Worm (Caenorhabditis elegans) whole organism, L1 larva: ENCODE measurements around the gene srt-28.

Experiments
- F16B12.6 ChIP-seq: fragments of 150-350 bp; optimal IDR thresholded peaks from 2 replicates; lab custom pipeline; 2014; ENCODE audit warnings: missing biosample characterization, missing genetic modification characterization
- Y116A8C.19 ChIP-seq: sonication (generic microtip); optimal IDR thresholded peaks from 2 replicates; lab custom pipeline; 2016; ENCODE audit warnings: missing compliant biosample characterization, missing genetic modification characterization, borderline replicate concordance
- aly-2 ChIP-seq: fragments of 150-350 bp; optimal IDR thresholded peaks from 2 replicates; lab custom pipeline; 2014; ENCODE audit warnings: missing biosample characterization, missing genetic modification characterization
- ama-1 ChIP-seq: fragments of 150-350 bp; optimal IDR thresholded peaks from 2 replicates; lab custom pipeline; 2014
- ceh-63 ChIP-seq: fragments of 200-800 bp; sonication (Bioruptor generic); optimal IDR thresholded peaks from 2 replicates; lab custom pipeline; 2018; ENCODE audit warnings: mild to moderate bottlenecking, missing genetic modification characterization, missing compliant biosample characterization
- ceh-8 ChIP-seq: fragments of 200-800 bp; sonication (Bioruptor generic); optimal IDR thresholded peaks from 2 replicates; lab custom pipeline; 2018; ENCODE audit warnings: mild to moderate bottlenecking, missing genetic modification characterization, moderate library complexity, missing compliant biosample characterization
- ceh-88 ChIP-seq: fragments of 200-800 bp; sonication (Bioruptor generic); IDR thresholded peaks from 2 replicates; pipeline ENCODE4 v1.3.6; 2022; ENCODE audit warnings: missing genetic modification characterization, missing compliant biosample characterization
- ceh-90 ChIP-seq: sonication (generic microtip); optimal IDR thresholded peaks from 2 replicates; lab custom pipeline; 2016; ENCODE audit warnings: missing genetic modification characterization, missing compliant biosample characterization
- dpl-1 ChIP-seq, 3 experiments: fragments of 150-350 bp in 2 of 3; sonication (generic microtip) in 1 of 3; optimal IDR thresholded peaks; 2 replicates each; lab custom pipeline; 2014 to 2017; ENCODE audit warnings: missing biosample characterization in 3 of 3, missing genetic modification characterization in 3 of 3, missing genetic modification reagents in 3 of 3
- dsc-1 ChIP-seq: sonication (generic microtip); optimal IDR thresholded peaks from 2 replicates; lab custom pipeline; 2016; ENCODE audit warnings: mild to moderate bottlenecking, missing genetic modification characterization, missing compliant biosample characterization
- elt-3 ChIP-seq, 6 experiments: fragments of 150-350 bp in 1 of 6; sonication (generic microtip); optimal IDR thresholded peaks; 2 replicates each; lab custom pipeline; 2017 to 2018; ENCODE audit warnings: missing biosample characterization in 6 of 6, missing genetic modification characterization in 6 of 6, inconsistent platforms in 1 of 6
- fkh-10 ChIP-seq: sonication (generic microtip); optimal IDR thresholded peaks from 2 replicates; lab custom pipeline; 2017; ENCODE audit warnings: missing biosample characterization, missing genetic modification reagents, missing genetic modification characterization
- fkh-4 ChIP-seq: sonication (generic microtip); optimal IDR thresholded peaks from 2 replicates; lab custom pipeline; 2016; ENCODE audit warnings: missing compliant biosample characterization, missing genetic modification characterization, borderline replicate concordance
- fkh-8 ChIP-seq: sonication (generic microtip); optimal IDR thresholded peaks from 2 replicates; lab custom pipeline; 2016; ENCODE audit warnings: mild to moderate bottlenecking, missing genetic modification characterization, missing compliant biosample characterization
- fos-1 ChIP-seq: fragments of 150-350 bp; optimal IDR thresholded peaks from 2 replicates; lab custom pipeline; 2014; ENCODE audit warnings: missing biosample characterization, missing genetic modification characterization
- hlh-4 ChIP-seq: sonication (generic microtip); optimal IDR thresholded peaks from 2 replicates; lab custom pipeline; 2016; ENCODE audit warnings: mild to moderate bottlenecking, missing genetic modification characterization, missing compliant biosample characterization
- lin-35 ChIP-seq, 2 experiments: fragments of 150-350 bp; optimal IDR thresholded peaks; 2 replicates each; lab custom pipeline; 2014; ENCODE audit warnings: missing biosample characterization in 2 of 2, missing genetic modification characterization in 2 of 2, missing genetic modification reagents in 2 of 2
- lin-39 ChIP-seq: fragments of 150-350 bp; optimal IDR thresholded peaks from 2 replicates; lab custom pipeline; 2014; ENCODE audit warnings: missing biosample characterization, missing genetic modification reagents, missing genetic modification characterization
- mdl-1 ChIP-seq, 2 experiments: fragments of 150-350 bp; optimal IDR thresholded peaks; 2 replicates each; lab custom pipeline; 2014 to 2017; ENCODE audit warnings: missing biosample characterization in 2 of 2, missing genetic modification characterization in 2 of 2, inconsistent platforms in 1 of 2
- nhr-20 ChIP-seq: sonication (generic microtip); optimal IDR thresholded peaks from 2 replicates; lab custom pipeline; 2016; ENCODE audit warnings: mild to moderate bottlenecking, missing genetic modification characterization, missing compliant biosample characterization
- nhr-28 ChIP-seq: fragments of 150-350 bp; optimal IDR thresholded peaks from 2 replicates; lab custom pipeline; 2014; ENCODE audit warnings: missing biosample characterization, missing genetic modification characterization
- nhr-71 ChIP-seq: sonication (generic microtip); optimal IDR thresholded peaks from 2 replicates; lab custom pipeline; 2016; ENCODE audit warnings: mild to moderate bottlenecking, missing genetic modification characterization, moderate library complexity, missing compliant biosample characterization
- nhr-77 ChIP-seq: fragments of 150-350 bp; optimal IDR thresholded peaks from 2 replicates; lab custom pipeline; 2014; ENCODE audit warnings: missing biosample characterization, missing genetic modification characterization
- nhr-90 ChIP-seq: sonication (generic microtip); optimal IDR thresholded peaks from 2 replicates; lab custom pipeline; 2016; ENCODE audit warnings: mild to moderate bottlenecking, missing genetic modification characterization, missing compliant biosample characterization; ENCODE audit not compliant: poor library complexity
- pag-3 ChIP-seq: sonication (generic microtip); optimal IDR thresholded peaks from 2 replicates; lab custom pipeline; 2017; ENCODE audit warnings: missing genetic modification characterization, mild to moderate bottlenecking, missing compliant biosample characterization, antibody characterized with exemption, borderline replicate concordance; ENCODE audit not compliant: insufficient read depth
- pax-3 ChIP-seq: fragments of 200-800 bp; sonication (Bioruptor generic); optimal IDR thresholded peaks from 2 replicates; lab custom pipeline; 2018; ENCODE audit warnings: mild to moderate bottlenecking, missing genetic modification characterization, moderate library complexity, missing compliant biosample characterization
- pqm-1 ChIP-seq: sonication (generic microtip); optimal IDR thresholded peaks from 3 replicates; lab custom pipeline; 2017; ENCODE audit warnings: missing biosample characterization, missing genetic modification characterization
- skn-1 ChIP-seq: fragments of 150-350 bp; optimal IDR thresholded peaks from 2 replicates; lab custom pipeline; 2014; ENCODE audit warnings: missing biosample characterization, missing genetic modification characterization
- snpc-4 ChIP-seq: fragments of 150-350 bp; optimal IDR thresholded peaks from 2 replicates; lab custom pipeline; 2014; ENCODE audit warnings: missing biosample characterization, missing genetic modification characterization
- tlp-1 ChIP-seq: fragments of 150-350 bp; optimal IDR thresholded peaks from 2 replicates; lab custom pipeline; 2014; ENCODE audit warnings: missing biosample characterization, missing genetic modification characterization
- unc-86 ChIP-seq: sonication (generic microtip); optimal IDR thresholded peaks from 2 replicates; lab custom pipeline; 2016; ENCODE audit warnings: missing genetic modification characterization, missing compliant biosample characterization
- unc-98 ChIP-seq: fragments of 200-800 bp; sonication (Bioruptor generic); IDR thresholded peaks from 2 replicates; pipeline ENCODE4 v1.3.6; 2022; ENCODE audit warnings: missing genetic modification characterization, missing compliant biosample characterization
- zag-1 ChIP-seq: fragments of 150-350 bp; optimal IDR thresholded peaks from 2 replicates; lab custom pipeline; 2014; ENCODE audit warnings: missing biosample characterization, missing genetic modification characterization
- ztf-4 ChIP-seq: fragments of 150-350 bp; optimal IDR thresholded peaks from 2 replicates; lab custom pipeline; 2014; ENCODE audit warnings: missing biosample characterization, missing genetic modification characterization

Gene srt-28

ce11 chrV:2713532-2713931 lies at the start of gene srt-28:
srt-28 (minus strand) TSS chrV:2713632.
- TF ChIP-seq ceh-90 (tag; lab: Kevin White, UChicago) (no peak), nhr-71 (no peak), lin-35 (GFP tag; optimal IDR thresholded peaks at IDR 0.05; lab: Kevin White, UChicago) (no peak), fkh-8 (tag; lab: Kevin White, UChicago) (no peak), pax-3 (tag; lab: Kevin White, UChicago) (peak; percentile 18)
- TF ChIP-seq, all 84 proteins: peak for 1

- TF ChIP-seq skn-1 (tag; lab: Kevin White, UChicago) = peak; percentile 32
- peak; percentile 57 for TF ChIP-seq nhr-20
- no peak for TF ChIP-seq lin-39 (tag; lab: Kevin White, UChicago)
- no peak for TF ChIP-seq dsc-1
These were observed 49.7 kb upstream of the srt-28 start, which contains the start of gene R05D8.7 for ce11 chrV:2763105-2763504. R05D8.7 (minus strand) TSS chrV:2763208.

DNA sequence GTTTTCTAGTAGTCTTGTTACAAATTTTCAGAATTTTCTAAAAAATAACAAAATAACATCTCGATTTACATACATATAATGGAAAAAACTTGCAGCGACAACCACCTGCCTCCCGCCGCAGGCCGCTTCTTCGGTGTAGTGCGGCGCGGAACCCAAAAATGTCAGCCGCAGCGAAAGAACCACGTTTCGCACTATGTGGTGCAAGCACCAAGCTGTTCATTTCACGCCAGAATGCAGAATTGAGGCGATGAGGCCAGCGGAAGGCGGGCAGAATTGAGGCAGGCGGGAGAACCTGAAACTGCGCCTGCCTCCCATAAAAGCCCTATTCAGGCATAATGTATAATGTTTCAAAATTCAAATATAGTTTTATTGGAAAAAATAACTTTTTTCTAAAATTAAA lies 48.0 kb upstream of the srt-28 start:
- TF ChIP-seq hlh-4 (tag; lab: Kevin White, UChicago) = no peak
- TF ChIP-seq fkh-10 (GFP tag; lab: Kevin White, UChicago) = no peak
- TF ChIP-seq ceh-63 (GFP tag; lab: Kevin White, UChicago) = no peak
- TF ChIP-seq ztf-4 = no peak
- no peak for TF ChIP-seq elt-3 (tag; optimal IDR thresholded peaks at IDR 0.05; lab: Kevin White, UChicago)
- no peak for TF ChIP-seq dpl-1 (GFP tag; optimal IDR thresholded peaks at IDR 0.05; lab: Kevin White, UChicago)

ce11 chrV:2759456-2759855 lies 46.0 kb upstream of the srt-28 start, which contains the start of gene srg-58:
srg-58 (minus strand) TSS chrV:2759556.
- TF ChIP-seq tlp-1 (tag; lab: Kevin White, UChicago) (no peak), ceh-88 (no peak), fos-1 (tag; lab: Kevin White, UChicago) (no peak), unc-86 (tag; lab: Kevin White, UChicago) (no peak), nhr-28 (tag; lab: Kevin White, UChicago) (no peak), zag-1 (tag; lab: Kevin White, UChicago) (no peak), ztf-4 (no peak)

DNA sequence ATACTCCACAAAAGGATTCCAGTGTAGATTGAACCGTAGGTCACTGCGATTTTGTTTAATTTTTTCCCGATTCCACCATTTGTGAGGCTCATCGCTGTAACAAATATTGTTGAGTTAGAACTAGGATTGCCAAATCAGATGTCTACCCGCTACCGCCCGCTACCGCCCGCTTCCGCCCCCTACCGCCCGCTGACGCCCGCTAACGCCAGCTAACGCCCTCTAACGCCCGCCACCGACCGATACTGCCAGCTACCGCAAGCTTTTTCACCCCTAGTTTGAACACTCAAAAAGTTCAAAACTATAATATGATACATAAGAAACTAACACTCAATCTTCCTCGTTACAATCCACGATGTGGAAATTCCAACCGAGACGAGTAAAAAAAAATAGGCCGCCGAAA lies 45.0 kb upstream of the srt-28 start:
- TF ChIP-seq skn-1 (tag; lab: Kevin White, UChicago) (no peak), F16B12.6 (no peak), dsc-1 (no peak), ceh-90 (tag; lab: Kevin White, UChicago) (no peak), unc-98 (no peak), aly-2 (tag; lab: Kevin White, UChicago) (no peak), nhr-28 (tag; lab: Kevin White, UChicago) (no peak), nhr-77 (no peak), ztf-4 (no peak), nhr-90 (tag; lab: Kevin White, UChicago) (no peak), fkh-4 (tag; lab: Kevin White, UChicago) (no peak), mdl-1 (tag; optimal IDR thresholded peaks at IDR 0.05; lab: Kevin White, UChicago) (no peak), ama-1 (no peak), Y116A8C.19 (no peak), pag-3 (tag; lab: Kevin White, UChicago) (no peak), pqm-1 (no peak)

DNA sequence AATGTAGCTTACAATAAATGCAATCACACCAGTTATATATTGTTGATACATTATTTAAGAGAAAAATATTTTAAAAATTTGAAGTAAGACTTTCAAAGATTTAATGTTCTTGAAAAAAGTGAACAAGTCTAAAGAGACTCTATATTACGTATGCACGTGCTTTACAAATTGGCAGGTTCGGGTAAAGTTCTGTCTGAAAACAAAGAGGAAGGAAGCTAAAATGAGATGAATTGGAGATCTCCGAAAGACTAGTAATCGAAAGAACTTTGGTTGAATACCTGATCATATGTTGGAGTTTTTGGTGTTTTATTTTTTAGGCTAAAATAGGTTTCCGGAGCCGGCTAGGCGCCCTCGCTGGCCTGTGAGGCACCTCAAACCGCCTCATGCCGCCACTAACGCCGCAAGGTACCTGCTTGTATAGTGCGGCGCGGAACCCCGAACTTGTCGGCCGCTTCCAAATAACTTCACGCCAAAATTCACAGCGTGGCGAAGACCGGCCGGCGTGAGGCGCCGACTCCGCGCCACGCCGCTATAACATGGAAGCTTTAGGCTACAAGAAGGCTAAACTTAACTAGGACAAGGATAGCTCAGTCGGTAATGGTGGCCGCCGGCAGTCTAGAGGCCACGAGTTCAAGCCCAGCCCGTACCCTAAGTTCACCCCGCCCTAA lies 43.9 kb upstream of the srt-28 start, which contains the start of gene srx-28:
Gene srx-28, minus strand, starts transcription at position 51 of the 668 bp plus-strand sequence.
- TF ChIP-seq snpc-4 (tag; lab: Kevin White, UChicago) (peak; percentile 8), ceh-8 (GFP tag; lab: Kevin White, UChicago) (no peak)
